Fruit fly (Drosophila melanogaster): ENCODE results near the gene CG31787.

Gene CG31787

DNA sequence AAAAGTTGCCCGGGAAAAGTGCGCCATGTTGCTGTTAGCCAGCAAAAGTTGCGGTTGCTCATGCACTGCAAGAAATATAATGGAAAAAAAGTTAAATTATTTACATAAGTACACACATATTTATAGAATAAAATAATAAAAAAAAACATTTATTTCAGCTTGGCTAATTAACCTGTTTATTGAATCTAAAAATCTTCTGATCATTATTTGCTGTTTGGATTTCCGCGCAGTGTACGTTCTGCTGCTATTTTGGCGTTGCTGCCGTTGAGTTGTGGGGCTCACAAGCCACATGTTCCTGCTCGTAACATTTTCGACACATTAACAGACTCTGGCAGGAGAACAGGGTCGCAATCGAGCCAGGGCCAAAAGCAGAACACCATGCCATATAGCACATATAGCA lies 25.0 kb upstream of the CG31787 start (continued):
- TF ChIP-seq CG34376 (GFP tag; optimal IDR thresholded peaks at IDR 0.05) = no peak
- peak; percentile 82 for TF ChIP-seq unpg (GFP tag; optimal IDR thresholded peaks at IDR 0.05)
- peak; percentile 50 for TF ChIP-seq B-H1 (GFP tag; IDR thresholded peaks at IDR 0.05)
- TF ChIP-seq dati (GFP tag; IDR thresholded peaks at IDR 0.05) = no peak
- no peak for TF ChIP-seq trh (GFP tag; optimal IDR thresholded peaks at IDR 0.05)
- TF ChIP-seq Sox100B (GFP tag; optimal IDR thresholded peaks at IDR 0.05) = peak; percentile 66
- TF ChIP-seq CG10366 (GFP tag; IDR thresholded peaks at IDR 0.05) = peak; percentile 52; the same call in 1 of the 2 replicates
- 0 out of 3 replicates have a peak, but pooled peaks have one; percentile 29 for TF ChIP-seq z (GFP tag; IDR thresholded peaks at IDR 0.05)
- TF ChIP-seq CG17186 (GFP tag; optimal IDR thresholded peaks at IDR 0.05) = no peak
- peak; percentile 78 for TF ChIP-seq CG18262 (tag; optimal IDR thresholded peaks at IDR 0.05)
- TF ChIP-seq CG8281 (tag; optimal IDR thresholded peaks at IDR 0.05) = peak; percentile 29
- TF ChIP-seq Sin3A (optimal IDR thresholded peaks at IDR 0.05) = no peak
- no peak for TF ChIP-seq dan (GFP tag; IDR thresholded peaks at IDR 0.05)
- TF ChIP-seq CG12659 (GFP tag; optimal IDR thresholded peaks at IDR 0.05) = peak; percentile 25
- peak; percentile 46 for TF ChIP-seq CG12155 (GFP tag; optimal IDR thresholded peaks at IDR 0.05)
- TF ChIP-seq slou (GFP tag; optimal IDR thresholded peaks at IDR 0.05) = no peak
- 0 out of 2 replicates have a peak, but pooled peaks have one; percentile 14 for TF ChIP-seq CG32767 (GFP tag; IDR thresholded peaks at IDR 0.05)
- no peak for TF ChIP-seq mld (GFP tag; IDR thresholded peaks at IDR 0.05; ENCODE audit: partially characterized antibody)
- TF ChIP-seq scrt (GFP tag; optimal IDR thresholded peaks at IDR 0.05) = peak; percentile 32
- TF ChIP-seq CG8290 (GFP tag; optimal IDR thresholded peaks at IDR 0.05) = peak; percentile 51
- TF ChIP-seq CG8290 (tag; optimal IDR thresholded peaks at IDR 0.05) = no peak
- TF ChIP-seq CG8924 (tag; optimal IDR thresholded peaks at IDR 0.05) = peak; percentile 37
- TF ChIP-seq gce (GFP tag; IDR thresholded peaks at IDR 0.05) = no peak
- TF ChIP-seq ken (GFP tag; IDR thresholded peaks at IDR 0.05) = peak; percentile 39; the same call in 1 of the 3 replicates
- TF ChIP-seq CG30403 (GFP tag; optimal IDR thresholded peaks at IDR 0.05) = peak; percentile 44
- TF ChIP-seq hb (GFP tag; IDR thresholded peaks at IDR 0.05; ENCODE audit: partially characterized antibody) = no peak
- no peak for TF ChIP-seq CG4730 (GFP tag; IDR thresholded peaks at IDR 0.05)
- TF ChIP-seq pfk (GFP tag; optimal IDR thresholded peaks at IDR 0.05) = no peak
- 0 out of 3 replicates have a peak, but pooled peaks have one; percentile 35 for TF ChIP-seq CG11093 (GFP tag; IDR thresholded peaks at IDR 0.05)
- no peak for TF ChIP-seq wdn (GFP tag; IDR thresholded peaks at IDR 0.05)
- TF ChIP-seq Xrp1 (GFP tag; IDR thresholded peaks at IDR 0.05) = peak; percentile 85
- TF ChIP-seq MESR4 (GFP tag; optimal IDR thresholded peaks at IDR 0.05) = no peak
- peak; percentile 67 for TF ChIP-seq CG6689 (GFP tag; IDR thresholded peaks at IDR 0.05)
- peak; percentile 24 for TF ChIP-seq CG12219 (GFP tag; optimal IDR thresholded peaks at IDR 0.05)
- TF ChIP-seq CG17829 (tag; optimal IDR thresholded peaks at IDR 0.05) = peak; percentile 70
- TF ChIP-seq mirr (GFP tag; optimal IDR thresholded peaks at IDR 0.05) = no peak
- TF ChIP-seq ac (GFP tag; optimal IDR thresholded peaks at IDR 0.05) = no peak
- peak; percentile 4 for TF ChIP-seq CG12104 (GFP tag; optimal IDR thresholded peaks at IDR 0.05)
- no peak for TF ChIP-seq CG8089 (GFP tag; optimal IDR thresholded peaks at IDR 0.05)
- no peak for TF ChIP-seq Dip2 (GFP tag; IDR thresholded peaks at IDR 0.05)
- no peak for TF ChIP-seq sr (GFP tag; IDR thresholded peaks at IDR 0.05)
- TF ChIP-seq CG2120 (GFP tag; optimal IDR thresholded peaks at IDR 0.05) = peak; percentile 27
- TF ChIP-seq CG14710 (tag; optimal IDR thresholded peaks at IDR 0.05) = peak; percentile 74
- TF ChIP-seq ranshi (GFP tag; IDR thresholded peaks at IDR 0.05) = peak; percentile 51; the same call in 1 of the 2 replicates
- no peak for TF ChIP-seq gt (GFP tag; IDR thresholded peaks at IDR 0.05)
- TF ChIP-seq Ravus (GFP tag; IDR thresholded peaks at IDR 0.05) = peak; percentile 25; the same call in 1 of the 2 replicates
- no peak for TF ChIP-seq CG10274 (GFP tag; optimal IDR thresholded peaks at IDR 0.05)
- no peak for TF ChIP-seq CG5180 (GFP tag; optimal IDR thresholded peaks at IDR 0.05)
- TF ChIP-seq CG6791 (GFP tag; IDR thresholded peaks at IDR 0.05; ENCODE audit: partially characterized antibody) = no peak
- TF ChIP-seq CG18599 (GFP tag; optimal IDR thresholded peaks at IDR 0.05) = peak; percentile 61
- TF ChIP-seq CG14014 (GFP tag; IDR thresholded peaks at IDR 0.05) = no peak
- no peak for TF ChIP-seq CG6765 (GFP tag; optimal IDR thresholded peaks at IDR 0.05)

Data from whole organism, embryonic.